Fruit fly (Drosophila melanogaster) whole organism, embryonic: ENCODE measurements around the gene mRpL55.

Source experiments
- CG6683 ChIP-seq: fragments of 200-800 bp; sonication (Bioruptor generic); optimal IDR thresholded peaks from 2 replicates; lab custom pipeline; 2017; ENCODE audit warnings: missing biosample characterization, mild to moderate bottlenecking, missing genetic modification characterization, missing genetic modification reagents
- CG7963 ChIP-seq: fragments of 200-800 bp; sonication (Bioruptor generic); IDR thresholded peaks from 3 replicates; pipeline ENCODE4 v1.3.6; 2022; ENCODE audit warnings: missing biosample characterization, missing genetic modification characterization; ENCODE audit not compliant: partially characterized antibody
- Dip2 ChIP-seq: fragments of 200-800 bp; sonication (Bioruptor generic); IDR thresholded peaks from 2 replicates; pipeline ENCODE4 v1.3.6; 2022; ENCODE audit warnings: missing biosample characterization, missing genetic modification characterization
- gcm2 ChIP-seq: fragments of 200-800 bp; sonication (Bioruptor generic); optimal IDR thresholded peaks from 2 replicates; lab custom pipeline; 2016; ENCODE audit warnings: missing biosample characterization, missing genetic modification characterization

DNA sequence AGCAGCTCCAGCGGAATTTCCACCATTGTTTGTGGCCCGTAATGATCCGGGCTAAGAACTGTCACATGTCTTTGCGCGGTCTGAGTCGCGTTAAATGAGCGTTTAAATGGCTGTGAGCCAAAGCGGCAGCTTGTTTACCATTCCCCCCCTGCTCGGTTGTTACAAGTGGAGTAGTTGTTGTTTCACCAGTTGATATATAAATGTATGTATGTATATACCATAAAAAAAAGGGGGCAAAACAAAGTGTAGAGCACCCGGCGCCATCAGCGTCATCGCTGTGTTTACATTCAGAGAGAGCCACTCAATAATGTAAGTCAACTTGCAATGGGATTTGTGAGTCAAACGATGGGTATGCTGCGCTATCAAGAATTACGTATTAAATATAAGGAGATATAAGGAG lies 37.8 kb downstream of the mRpL55 start:
- TF ChIP-seq gcm2 = no peak
- no peak for TF ChIP-seq Dip2 (GFP tag; lab: Robert Waterston, UW)
- TF ChIP-seq CG7963 = no peak
- TF ChIP-seq CG6683 (GFP tag; lab: Kevin White, UChicago) = no peak
